Fruit fly (Drosophila melanogaster): ENCODE results near the gene FarO.

- TF ChIP-seq psq (optimal IDR thresholded peaks at IDR 0.05) (no peak), insv (optimal IDR thresholded peaks at IDR 0.05) (no peak), ttk (optimal IDR thresholded peaks at IDR 0.05) (no peak)
Measured at dm6 chrX:2178802-2179201, 24.9 kb downstream of the FarO start, which contains the start of gene Cyp4ae1.

Measured in Kc167 (cell line).